Fruit fly (Drosophila melanogaster) whole organism, embryonic: ENCODE results near the gene beag.

Experiments
- BEAF-32 ChIP-seq: fragments of 200-800 bp; sonication (Bioruptor generic); optimal IDR thresholded peaks from 3 replicates; lab custom pipeline; 2017; ENCODE audit warnings: missing biosample characterization, missing genetic modification characterization, mild to moderate bottlenecking, moderate library complexity, missing genetic modification reagents
- C15 ChIP-seq: fragments of 200-800 bp; sonication (Bioruptor generic); IDR thresholded peaks from 3 replicates; pipeline ENCODE4 v1.3.6; 2022; ENCODE audit warnings: missing biosample characterization, missing genetic modification characterization
- CG10274 ChIP-seq: fragments of 200-800 bp; sonication (Bioruptor generic); optimal IDR thresholded peaks from 3 replicates; lab custom pipeline; 2017; ENCODE audit warnings: missing biosample characterization, mild to moderate bottlenecking, missing genetic modification characterization
- CG10565 ChIP-seq: fragments of 200-800 bp; sonication (Bioruptor generic); optimal IDR thresholded peaks from 3 replicates; lab custom pipeline; 2016; ENCODE audit warnings: missing biosample characterization, mild to moderate bottlenecking, missing genetic modification characterization
- CG11085 ChIP-seq: fragments of 200-800 bp; sonication (Bioruptor generic); IDR thresholded peaks from 2 replicates; pipeline ENCODE4 v1.3.6; 2022; ENCODE audit warnings: missing biosample characterization, missing genetic modification characterization
- CG11247 ChIP-seq: fragments of 200-800 bp; sonication (Bioruptor generic); IDR thresholded peaks from 2 replicates; pipeline ENCODE4 v1.3.6; 2022; ENCODE audit warnings: missing biosample characterization, missing genetic modification characterization
- CG11504 ChIP-seq: fragments of 200-800 bp; sonication (Bioruptor generic); optimal IDR thresholded peaks from 3 replicates; lab custom pipeline; 2019; ENCODE audit warnings: missing biosample characterization, mild to moderate bottlenecking, missing genetic modification characterization, moderate library complexity
- CG14965 ChIP-seq: fragments of 200-800 bp; sonication (Bioruptor generic); optimal IDR thresholded peaks from 2 replicates; lab custom pipeline; 2016; ENCODE audit warnings: missing biosample characterization, missing genetic modification characterization, borderline replicate concordance
- CG1603 ChIP-seq: fragments of 200-800 bp; sonication (Bioruptor generic); optimal IDR thresholded peaks from 2 replicates; lab custom pipeline; 2019; ENCODE audit warnings: missing biosample characterization, mild to moderate bottlenecking, missing genetic modification characterization, moderate library complexity
- CG16813 ChIP-seq: fragments of 200-800 bp; sonication (Bioruptor generic); IDR thresholded peaks from 3 replicates; pipeline ENCODE4 v1.3.6; 2022; ENCODE audit warnings: missing biosample characterization, missing genetic modification characterization; ENCODE audit not compliant: partially characterized antibody
- CG17186 ChIP-seq: fragments of 200-800 bp; sonication (Bioruptor generic); optimal IDR thresholded peaks from 3 replicates; lab custom pipeline; 2017; ENCODE audit warnings: missing biosample characterization, missing genetic modification reagents, missing genetic modification characterization
- CG1832 ChIP-seq: fragments of 200-800 bp; sonication (Bioruptor generic); optimal IDR thresholded peaks from 2 replicates; lab custom pipeline; 2017; ENCODE audit warnings: missing biosample characterization, mild to moderate bottlenecking, missing genetic modification characterization, inconsistent platforms
- CG18599 ChIP-seq: fragments of 200-800 bp; sonication (Bioruptor generic); optimal IDR thresholded peaks from 3 replicates; lab custom pipeline; 2017; ENCODE audit warnings: missing biosample characterization, missing genetic modification characterization, mild to moderate bottlenecking, moderate library complexity, missing genetic modification reagents
- CG18619 ChIP-seq: fragments of 200-800 bp; sonication (Bioruptor generic); optimal IDR thresholded peaks from 3 replicates; lab custom pipeline; 2017; ENCODE audit warnings: missing biosample characterization, mild to moderate bottlenecking, missing genetic modification characterization
- CG2875 ChIP-seq: fragments of 200-800 bp; sonication (Bioruptor generic); optimal IDR thresholded peaks from 2 replicates; lab custom pipeline; 2017; ENCODE audit warnings: missing biosample characterization, mild to moderate bottlenecking, missing genetic modification characterization, missing genetic modification reagents
- CG34422 ChIP-seq: fragments of 200-800 bp; sonication (Bioruptor generic); IDR thresholded peaks from 3 replicates; pipeline ENCODE4 v1.3.6; 2022; ENCODE audit warnings: missing biosample characterization, missing genetic modification characterization
- CG4707 ChIP-seq: fragments of 200-800 bp; sonication (Bioruptor generic); optimal IDR thresholded peaks from 2 replicates; lab custom pipeline; 2018; ENCODE audit warnings: missing biosample characterization, mild to moderate bottlenecking, missing genetic modification characterization, moderate library complexity
- CG5953 ChIP-seq: fragments of 200-800 bp; sonication (Bioruptor generic); IDR thresholded peaks from 2 replicates; pipeline ENCODE4 v1.3.6; 2022; ENCODE audit warnings: missing biosample characterization, missing genetic modification characterization
- CG6689 ChIP-seq: fragments of 200-800 bp; sonication (Bioruptor generic); IDR thresholded peaks from 2 replicates; pipeline ENCODE4 v1.3.6; 2022; ENCODE audit warnings: missing biosample characterization, missing genetic modification characterization
- CG8290 ChIP-seq, 3 experiments: fragments of 200-800 bp; sonication (Bioruptor generic); optimal IDR thresholded peaks; 2 replicates each; lab custom pipeline; 2016 to 2019; ENCODE audit warnings: missing biosample characterization in 3 of 3, missing genetic modification characterization in 3 of 3, mild to moderate bottlenecking in 2 of 3, moderate library complexity in 1 of 3
- CG8924 ChIP-seq: fragments of 200-800 bp; optimal IDR thresholded peaks from 3 replicates; lab custom pipeline; 2019; ENCODE audit warnings: missing biosample characterization, mild to moderate bottlenecking, missing genetic modification characterization, moderate library complexity
- CG9437 ChIP-seq: fragments of 200-800 bp; sonication (Bioruptor generic); optimal IDR thresholded peaks from 2 replicates; lab custom pipeline; 2018; ENCODE audit warnings: missing biosample characterization, mild to moderate bottlenecking, missing genetic modification characterization
- Chrac-16 ChIP-seq: fragments of 200-800 bp; sonication (Bioruptor generic); optimal IDR thresholded peaks from 3 replicates; lab custom pipeline; 2016; ENCODE audit warnings: missing biosample characterization, missing genetic modification characterization
- D19A ChIP-seq: fragments of 200-800 bp; optimal IDR thresholded peaks from 3 replicates; lab custom pipeline; 2019; ENCODE audit warnings: missing biosample characterization, mild to moderate bottlenecking, missing genetic modification characterization, moderate library complexity
- Dref ChIP-seq: fragments of 200-800 bp; sonication (Bioruptor generic); IDR thresholded peaks from 2 replicates; pipeline ENCODE4 v1.3.6; 2022; ENCODE audit warnings: missing biosample characterization, missing genetic modification characterization
- E2f2 ChIP-seq: fragments of 200-800 bp; sonication (Bioruptor generic); IDR thresholded peaks from 2 replicates; pipeline ENCODE4 v1.3.6; 2022; ENCODE audit warnings: missing biosample characterization, missing genetic modification characterization
- Eip74EF ChIP-seq, 2 experiments: fragments of 200-800 bp in 1 of 2; fragments of >200 bp in 1 of 2; sonication (Bioruptor generic) in 1 of 2; optimal IDR thresholded peaks; 2 replicates each; lab custom pipeline; 2017 to 2019; ENCODE audit warnings: missing biosample characterization in 2 of 2, missing genetic modification characterization in 2 of 2, mild to moderate bottlenecking in 1 of 2, moderate library complexity in 1 of 2
- HLH4C ChIP-seq: fragments of 200-800 bp; sonication (Bioruptor generic); IDR thresholded peaks from 3 replicates; pipeline ENCODE4 v1.3.6; 2022; ENCODE audit warnings: missing biosample characterization, missing genetic modification characterization; ENCODE audit not compliant: partially characterized antibody
- Max ChIP-seq: fragments of 200-800 bp; sonication (Bioruptor generic); optimal IDR thresholded peaks from 2 replicates; lab custom pipeline; 2016; ENCODE audit warnings: missing biosample characterization, mild to moderate bottlenecking, missing genetic modification characterization
- Side ChIP-seq: fragments of 200-800 bp; sonication (Bioruptor generic); optimal IDR thresholded peaks from 2 replicates; lab custom pipeline; 2016; ENCODE audit warnings: missing biosample characterization, missing genetic modification characterization
- Six4 ChIP-seq: fragments of 200-800 bp; sonication (Bioruptor generic); optimal IDR thresholded peaks from 2 replicates; lab custom pipeline; 2016; ENCODE audit warnings: missing biosample characterization, missing genetic modification characterization
- Spps ChIP-seq: fragments of 200-800 bp; sonication (Bioruptor generic); optimal IDR thresholded peaks from 2 replicates; lab custom pipeline; 2018; ENCODE audit warnings: missing biosample characterization, mild to moderate bottlenecking, missing genetic modification characterization
- corto ChIP-seq: fragments of 200-800 bp; sonication (Bioruptor generic); optimal IDR thresholded peaks from 2 replicates; lab custom pipeline; 2016; ENCODE audit warnings: missing biosample characterization, mild to moderate bottlenecking, missing genetic modification characterization, moderate library complexity
- da ChIP-seq: fragments of 200-800 bp; sonication (Bioruptor generic); optimal IDR thresholded peaks from 2 replicates; lab custom pipeline; 2016; ENCODE audit warnings: missing biosample characterization, missing genetic modification characterization
- danr ChIP-seq: fragments of 200-800 bp; sonication (Bioruptor generic); IDR thresholded peaks from 2 replicates; pipeline ENCODE4 v1.3.6; 2022; ENCODE audit warnings: missing biosample characterization, missing genetic modification characterization
- fru ChIP-seq: fragments of >200 bp; optimal IDR thresholded peaks from 2 replicates; lab custom pipeline; 2017
- ken ChIP-seq: fragments of 200-800 bp; sonication (Bioruptor generic); IDR thresholded peaks from 3 replicates; pipeline ENCODE4 v1.3.6; 2022; ENCODE audit warnings: missing biosample characterization, missing genetic modification characterization
- lov ChIP-seq, 2 experiments: fragments of 200-800 bp in 1 of 2; fragments of >200 bp in 1 of 2; sonication (Bioruptor generic) in 1 of 2; IDR thresholded peaks in 1 of 2; optimal IDR thresholded peaks in 1 of 2; 2 replicates in 1 of 2; 3 replicates in 1 of 2; pipeline versions ENCODE4 v1.3.6 to Lab custom; 2017 to 2022; ENCODE audit warnings: missing biosample characterization in 1 of 2, missing genetic modification characterization in 1 of 2
- run ChIP-seq: fragments of 200-800 bp; sonication (Bioruptor generic); optimal IDR thresholded peaks from 3 replicates; lab custom pipeline; 2018; ENCODE audit warnings: missing biosample characterization, mild to moderate bottlenecking, missing genetic modification characterization
- schlank ChIP-seq: fragments of 200-800 bp; sonication (Bioruptor generic); optimal IDR thresholded peaks from 2 replicates; lab custom pipeline; 2018; ENCODE audit warnings: missing biosample characterization, mild to moderate bottlenecking, missing genetic modification characterization
- shn ChIP-seq: fragments of 200-800 bp; sonication (Bioruptor generic); optimal IDR thresholded peaks from 3 replicates; lab custom pipeline; 2016; ENCODE audit warnings: missing biosample characterization, missing genetic modification characterization
- slp2 ChIP-seq: fragments of 200-800 bp; sonication (Bioruptor generic); optimal IDR thresholded peaks from 2 replicates; lab custom pipeline; 2016; ENCODE audit warnings: missing biosample characterization, missing genetic modification characterization
- ssp ChIP-seq: fragments of 200-800 bp; sonication (Bioruptor generic); IDR thresholded peaks from 2 replicates; pipeline ENCODE4 v1.3.6; 2022; ENCODE audit warnings: missing biosample characterization, missing genetic modification characterization
- toy ChIP-seq: fragments of 200-800 bp; sonication (Bioruptor generic); IDR thresholded peaks from 2 replicates; pipeline ENCODE4 v1.3.6; 2022; ENCODE audit warnings: missing biosample characterization, missing genetic modification characterization
- z ChIP-seq: fragments of 200-800 bp; sonication (Bioruptor generic); IDR thresholded peaks from 3 replicates; pipeline ENCODE4 v1.3.6; 2022; ENCODE audit warnings: missing biosample characterization, missing genetic modification characterization
- zen2 ChIP-seq: fragments of 200-800 bp; sonication (Bioruptor generic); IDR thresholded peaks from 3 replicates; pipeline ENCODE4 v1.3.6; 2022; ENCODE audit warnings: missing biosample characterization, missing genetic modification characterization; ENCODE audit not compliant: partially characterized antibody
- zf30C ChIP-seq: fragments of 200-800 bp; sonication (Bioruptor generic); optimal IDR thresholded peaks from 3 replicates; lab custom pipeline; 2018; ENCODE audit warnings: missing biosample characterization, mild to moderate bottlenecking, missing genetic modification characterization

Gene beag

DNA sequence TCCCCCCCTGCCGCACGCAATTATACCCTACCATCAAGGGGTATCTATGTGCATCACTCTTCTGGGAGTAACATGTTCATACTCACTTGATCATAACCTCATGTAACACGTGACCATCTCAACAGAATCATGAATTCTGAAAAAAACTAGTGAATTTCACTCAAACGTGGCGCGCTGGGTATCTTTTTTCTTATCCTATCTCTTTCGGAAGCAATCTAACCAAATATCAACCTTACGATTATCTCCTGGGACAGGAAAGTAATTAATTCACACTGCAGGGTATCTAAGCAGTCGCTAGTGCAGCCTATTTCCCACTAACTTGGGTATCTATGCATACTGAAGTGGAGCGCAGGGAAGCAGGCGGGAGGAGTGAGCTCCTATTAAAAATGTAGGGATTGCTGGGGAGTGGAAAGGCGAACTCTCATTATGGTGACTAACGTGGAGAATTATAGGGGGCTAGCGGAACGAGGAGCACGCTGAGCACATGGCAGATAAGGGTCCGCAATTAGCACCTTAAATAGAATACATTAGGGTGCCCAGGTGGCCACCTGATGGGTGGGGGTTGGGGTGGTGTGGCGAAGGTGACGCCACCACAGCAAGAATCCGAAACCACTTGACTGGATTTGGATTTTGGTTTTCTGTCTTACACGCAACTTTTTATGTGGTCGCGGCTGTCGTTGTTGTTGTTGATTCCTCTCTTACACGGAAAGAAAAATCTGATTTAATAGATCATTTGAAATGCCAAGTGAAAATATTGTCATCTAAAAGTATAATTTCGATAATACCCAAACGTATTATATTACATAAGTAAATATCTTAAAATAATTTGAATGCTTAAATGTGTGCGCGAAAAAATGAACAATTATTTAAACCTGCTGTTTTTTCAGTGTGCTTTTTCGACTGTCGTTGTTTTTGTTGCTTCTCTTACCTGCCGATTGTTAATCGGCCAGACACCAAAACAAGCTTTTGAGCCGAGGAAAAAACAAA lies 9.5 kb downstream of the beag start (continued):
- TF ChIP-seq C15 (no peak), CG4707 (GFP tag; lab: Kevin White, UChicago) (peak; percentile 84), CG6689 (GFP tag; lab: Robert Waterston, UW) (no peak), CG9437 (GFP tag; lab: Kevin White, UChicago) (peak; percentile 73), BEAF-32 (no peak), Dref (GFP tag; lab: Robert Waterston, UW) (no peak), CG8290 (GFP tag; optimal IDR thresholded peaks at IDR 0.05; lab: Kevin White, UChicago) (peak; percentile 83), CG8290 (tag; optimal IDR thresholded peaks at IDR 0.05; lab: Kevin White, UChicago) (peak; percentile 1 to 89), da (GFP tag; lab: Kevin White, UChicago) (no peak), HLH4C (GFP tag; lab: Robert Waterston, UW) (no peak), toy (GFP tag; lab: Robert Waterston, UW) (no peak), CG18619 (peak; percentile 91), CG18599 (GFP tag; lab: Kevin White, UChicago) (peak; percentile 96), ssp (GFP tag; lab: Robert Waterston, UW) (no peak), z (no peak), CG17186 (GFP tag; lab: Kevin White, UChicago) (peak; percentile 54), Spps (tag; lab: Kevin White, UChicago) (peak; percentile 91), shn (peak; percentile 87), Six4 (GFP tag; lab: Kevin White, UChicago) (peak; percentile 82), fru (lab: Kevin White, UChicago) (no peak), CG10565 (GFP tag; lab: Kevin White, UChicago) (peak; percentile 26), Side (GFP tag; lab: Kevin White, UChicago) (peak; percentile 64), CG8924 (peak; percentile 95), CG10274 (GFP tag; lab: Kevin White, UChicago) (peak; percentile 92), CG1832 (GFP tag; lab: Kevin White, UChicago) (no peak), ken (GFP tag; lab: Robert Waterston, UW) (no peak), CG5953 (GFP tag; lab: Robert Waterston, UW) (no peak), CG34422 (GFP tag; lab: Robert Waterston, UW) (no peak), Chrac-16 (GFP tag; lab: Kevin White, UChicago) (peak; percentile 85), CG16813 (no peak), E2f2 (GFP tag; lab: Robert Waterston, UW) (no peak), CG14965 (GFP tag; lab: Kevin White, UChicago) (no peak), Eip74EF (GFP tag; optimal IDR thresholded peaks at IDR 0.05; lab: Kevin White, UChicago) (peak in 1 of 2 experiments; percentile 95), CG11085 (GFP tag; lab: Robert Waterston, UW) (no peak), schlank (tag; lab: Kevin White, UChicago) (peak; percentile 85), Max (GFP tag; lab: Kevin White, UChicago) (peak; percentile 86), danr (no peak), CG11247 (GFP tag; lab: Robert Waterston, UW) (no peak), lov (optimal IDR thresholded peaks at IDR 0.05; lab: Kevin White, UChicago) (no peak), lov (GFP tag; IDR thresholded peaks at IDR 0.05; lab: Robert Waterston, UW) (no peak), run (tag; lab: Kevin White, UChicago) (peak; percentile 90), CG1603 (tag; lab: Kevin White, UChicago) (peak; percentile 93), slp2 (peak; percentile 33), CG2875 (peak; percentile 79), zf30C (peak; percentile 86), CG11504 (peak; percentile 96), corto (GFP tag; lab: Kevin White, UChicago) (peak; percentile 93), D19A (tag; lab: Kevin White, UChicago) (peak; percentile 96), zen2 (GFP tag; lab: Robert Waterston, UW) (no peak)
